Fruit fly (Drosophila melanogaster) S2 (cell line): ENCODE results near the gene CG3448.

Experiments
- CG8478 ChIP-seq: fragments of >200 bp; optimal IDR thresholded peaks from 2 replicates; lab custom pipeline; 2018
- CTCF ChIP-seq, 2 experiments: fragments of >200 bp; optimal IDR thresholded peaks; 2 replicates each; lab custom pipeline; 2018

DNA sequence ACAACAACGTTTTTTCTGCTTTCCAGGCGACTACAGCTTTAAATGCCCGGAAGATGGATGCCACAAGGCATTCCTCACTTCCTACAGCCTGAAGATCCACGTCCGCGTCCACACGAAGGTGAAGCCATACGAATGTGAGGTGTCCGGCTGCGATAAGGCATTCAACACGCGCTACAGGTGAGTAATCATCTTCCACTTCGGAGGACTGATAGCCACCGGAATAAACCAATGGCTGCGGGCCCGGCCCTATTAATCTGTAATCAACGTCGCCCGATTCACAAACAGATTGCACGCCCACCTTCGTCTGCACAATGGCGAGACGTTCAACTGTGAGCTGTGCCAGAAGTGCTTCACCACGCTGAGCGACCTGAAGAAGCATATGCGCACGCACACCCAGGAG lies 15.5 kb downstream of the CG3448 start:
- TF ChIP-seq CTCF (optimal IDR thresholded peaks at IDR 0.05; lab: Kevin White, UChicago) (no peak), CG8478 (lab: Kevin White, UChicago) (no peak)
